Fruit fly (Drosophila melanogaster) whole organism, pupa: ENCODE data around the gene Actn.

Experiments used
- CG17806 ChIP-seq: fragments of 200-800 bp; sonication (Bioruptor generic); optimal IDR thresholded peaks from 2 replicates; lab custom pipeline; 2018; ENCODE audit warnings: missing biosample characterization, mild to moderate bottlenecking, missing genetic modification characterization, moderate library complexity
- CG32121 ChIP-seq: fragments of 200-800 bp; sonication (Bioruptor generic); IDR thresholded peaks from 2 replicates; pipeline ENCODE4 v1.3.6; 2022; ENCODE audit warnings: missing biosample characterization, missing genetic modification characterization
- Pif1A ChIP-seq: fragments of 200-800 bp; sonication (Bioruptor generic); optimal IDR thresholded peaks from 3 replicates; lab custom pipeline; 2016; ENCODE audit warnings: missing biosample characterization, missing genetic modification characterization
- rn ChIP-seq: fragments of 200-800 bp; sonication (Bioruptor generic); IDR thresholded peaks from 2 replicates; pipeline ENCODE4 v1.3.6; 2022; ENCODE audit warnings: missing biosample characterization, missing genetic modification characterization

DNA sequence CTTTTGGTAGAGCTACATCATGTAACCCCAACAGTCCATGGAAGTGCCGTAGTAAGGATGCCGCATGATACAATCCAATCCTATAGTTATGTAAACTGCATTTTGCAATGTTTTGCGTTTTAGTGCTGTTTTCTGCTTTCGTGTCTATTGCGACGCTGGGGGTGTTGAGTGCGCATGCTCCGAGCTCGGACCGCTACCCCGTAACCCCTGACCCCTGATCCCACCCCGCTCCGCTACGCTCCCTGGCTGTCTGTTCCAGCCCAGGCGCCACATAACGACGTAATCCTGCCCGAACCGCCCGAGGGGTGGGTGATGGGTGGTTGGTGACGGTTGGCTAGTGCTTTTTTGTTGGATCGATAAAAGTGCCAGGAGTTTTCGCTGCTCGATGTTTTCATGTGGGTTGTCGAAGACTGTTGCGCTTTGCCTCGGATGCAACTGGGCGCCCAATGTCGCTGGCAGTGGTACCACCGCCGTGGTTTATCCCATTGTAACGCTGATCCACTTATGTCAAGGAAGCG lies 39.8 kb upstream of the Actn start:
- no peak for TF ChIP-seq CG32121 (GFP tag; lab: Robert Waterston, UW)
- TF ChIP-seq CG17806 (tag; lab: Kevin White, UChicago), result no peak
- TF ChIP-seq Pif1A (GFP tag; lab: Kevin White, UChicago), result no peak
- TF ChIP-seq rn (GFP tag; lab: Robert Waterston, UW), result no peak
